Worm (Caenorhabditis elegans): ENCODE data around the gene ain-1.

ain-1 gene

ce11 chrX:16625078-16625808 lies 12.0 kb downstream of the ain-1 start:
- TF ChIP-seq lin-39 (tag; optimal IDR thresholded peaks at IDR 0.05) (no peak), nhr-25 (tag; optimal IDR thresholded peaks at IDR 0.05) (peak; percentile 33), unc-62 (GFP tag; optimal IDR thresholded peaks at IDR 0.05) (no peak), ceh-28 (tag; optimal IDR thresholded peaks at IDR 0.05) (no peak), skn-1 (tag; optimal IDR thresholded peaks at IDR 0.05) (no peak), nhr-43 (tag; optimal IDR thresholded peaks at IDR 0.05; ENCODE audit: poor library complexity, severe bottlenecking) (peak; percentile 12), pqm-1 (tag; optimal IDR thresholded peaks at IDR 0.05) (no peak)

DNA sequence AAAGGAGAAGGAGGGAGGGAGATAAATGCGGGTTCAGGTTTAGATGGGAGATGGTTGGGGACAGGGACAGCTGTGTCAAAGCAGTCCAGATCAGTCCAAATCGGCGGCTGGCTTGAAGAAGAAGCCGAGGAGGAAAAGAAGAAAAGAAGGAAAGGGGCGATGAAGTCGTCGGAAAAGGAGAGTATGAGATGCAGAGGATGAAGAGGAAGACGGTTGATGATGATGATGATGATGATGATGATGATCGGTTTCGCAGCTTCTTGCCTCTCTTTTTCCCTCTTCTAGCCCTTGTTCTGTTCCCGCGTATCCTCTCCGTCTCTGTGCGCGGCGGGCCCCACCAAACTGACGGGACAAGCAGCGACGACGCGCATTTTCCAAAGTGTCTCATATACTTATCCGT lies 13.6 kb downstream of the ain-1 start:
- TF ChIP-seq fkh-10 (GFP tag; optimal IDR thresholded peaks at IDR 0.05) (no peak), ceh-28 (tag; optimal IDR thresholded peaks at IDR 0.05) (no peak), nhr-11 (tag; optimal IDR thresholded peaks at IDR 0.05) (no peak), ceh-16 (tag; optimal IDR thresholded peaks at IDR 0.05) (no peak), mml-1 (tag; optimal IDR thresholded peaks at IDR 0.05) (no peak), nhr-67 (tag; optimal IDR thresholded peaks at IDR 0.05) (no peak), nhr-28 (tag; optimal IDR thresholded peaks at IDR 0.05) (no peak), ceh-82 (tag; optimal IDR thresholded peaks at IDR 0.05) (no peak), nhr-25 (tag; optimal IDR thresholded peaks at IDR 0.05) (peak; percentile 7), sea-2 (GFP tag; optimal IDR thresholded peaks at IDR 0.05) (no peak), lin-39 (tag; optimal IDR thresholded peaks at IDR 0.05) (peak; percentile 19)

DNA sequence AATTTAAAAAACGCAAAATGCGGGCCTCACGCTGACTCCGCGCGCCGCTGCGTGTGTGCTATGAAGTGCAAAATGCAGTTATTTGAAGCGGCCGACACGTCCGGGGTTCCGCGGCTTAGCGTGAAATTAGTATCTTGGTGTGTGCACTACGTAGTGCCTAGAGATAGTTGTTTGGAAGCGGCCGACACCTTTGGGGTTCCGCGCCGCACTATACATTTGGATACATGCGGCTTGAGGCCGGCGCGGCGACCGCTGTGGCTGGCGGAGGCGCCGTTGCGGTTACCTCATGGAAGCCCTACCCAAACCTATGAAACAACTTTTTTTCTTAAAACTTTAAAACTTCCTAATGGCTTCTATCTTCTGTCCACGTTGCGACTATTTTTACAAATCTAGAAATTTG lies 15.9 kb downstream of the ain-1 start:
- TF ChIP-seq fos-1 (tag; optimal IDR thresholded peaks at IDR 0.05) (no peak), snpc-4 (tag; optimal IDR thresholded peaks at IDR 0.05) (peak; percentile 64)

DNA sequence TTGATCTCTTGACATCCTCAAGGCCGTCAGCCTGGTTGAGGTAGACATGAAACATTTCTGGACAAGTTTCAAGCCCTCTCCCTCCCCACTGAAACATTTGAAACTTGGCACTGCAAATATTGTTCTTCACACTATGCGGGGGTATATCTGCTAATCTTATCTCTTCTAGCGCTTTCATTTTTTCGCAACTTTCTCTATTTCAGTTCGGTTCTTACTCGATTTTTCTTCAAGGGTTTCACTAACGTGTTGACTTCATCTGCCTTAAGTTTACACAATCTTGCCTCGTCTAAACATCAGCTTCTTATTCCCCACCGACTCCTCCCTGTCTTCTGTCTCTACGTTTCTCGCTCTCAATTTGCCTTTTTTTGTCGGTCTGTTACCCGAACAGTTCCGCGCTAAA lies 16.5 kb downstream of the ain-1 start:
- TF ChIP-seq ceh-28 (tag; optimal IDR thresholded peaks at IDR 0.05) (no peak), nhr-25 (tag; optimal IDR thresholded peaks at IDR 0.05) (peak; percentile 32)

DNA sequence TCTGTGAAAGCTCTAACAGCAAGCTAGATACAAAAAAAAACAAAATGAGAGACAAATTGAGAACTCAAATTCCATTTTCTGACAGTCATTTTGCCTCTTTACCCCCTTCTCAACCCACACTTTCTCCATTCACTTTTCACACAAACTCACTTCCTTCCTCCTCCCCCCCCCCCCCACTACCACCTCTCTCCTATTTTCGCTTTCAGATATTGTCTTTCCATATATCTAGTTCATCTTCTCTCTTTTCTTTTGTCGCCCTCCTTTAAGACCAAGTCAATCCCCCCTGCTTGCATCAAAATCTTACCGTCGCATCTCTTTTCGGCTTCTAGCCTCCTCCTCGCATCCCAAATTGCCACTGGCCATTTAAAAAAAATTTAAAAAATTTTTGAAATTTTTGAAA lies 18.6 kb downstream of the ain-1 start:
- TF ChIP-seq lin-15B (tag; optimal IDR thresholded peaks at IDR 0.05) (no peak), ceh-9 (tag; optimal IDR thresholded peaks at IDR 0.05) (no peak), fos-1 (tag; optimal IDR thresholded peaks at IDR 0.05) (no peak), aly-2 (tag; optimal IDR thresholded peaks at IDR 0.05) (no peak), nhr-43 (tag; optimal IDR thresholded peaks at IDR 0.05; ENCODE audit: poor library complexity, severe bottlenecking) (no peak), nhr-25 (tag; optimal IDR thresholded peaks at IDR 0.05) (no peak), lsy-12 (tag; optimal IDR thresholded peaks at IDR 0.05) (no peak), unc-62 (GFP tag; optimal IDR thresholded peaks at IDR 0.05) (no peak), mdl-1 (tag; optimal IDR thresholded peaks at IDR 0.05) (no peak), nhr-12 (tag; optimal IDR thresholded peaks at IDR 0.05) (no peak), elt-1 (tag; optimal IDR thresholded peaks at IDR 0.05) (no peak), ZK546.5 (tag; optimal IDR thresholded peaks at IDR 0.05) (no peak), sea-2 (GFP tag; optimal IDR thresholded peaks at IDR 0.05) (no peak), elt-3 (tag; optimal IDR thresholded peaks at IDR 0.05) (no peak), ama-1 (optimal IDR thresholded peaks at IDR 0.05) (no peak), fkh-10 (GFP tag; optimal IDR thresholded peaks at IDR 0.05) (no peak), ztf-4 (tag; optimal IDR thresholded peaks at IDR 0.05) (no peak), pqm-1 (tag; optimal IDR thresholded peaks at IDR 0.05) (no peak), mml-1 (tag; optimal IDR thresholded peaks at IDR 0.05) (no peak), eor-1 (tag; optimal IDR thresholded peaks at IDR 0.05) (no peak)

DNA sequence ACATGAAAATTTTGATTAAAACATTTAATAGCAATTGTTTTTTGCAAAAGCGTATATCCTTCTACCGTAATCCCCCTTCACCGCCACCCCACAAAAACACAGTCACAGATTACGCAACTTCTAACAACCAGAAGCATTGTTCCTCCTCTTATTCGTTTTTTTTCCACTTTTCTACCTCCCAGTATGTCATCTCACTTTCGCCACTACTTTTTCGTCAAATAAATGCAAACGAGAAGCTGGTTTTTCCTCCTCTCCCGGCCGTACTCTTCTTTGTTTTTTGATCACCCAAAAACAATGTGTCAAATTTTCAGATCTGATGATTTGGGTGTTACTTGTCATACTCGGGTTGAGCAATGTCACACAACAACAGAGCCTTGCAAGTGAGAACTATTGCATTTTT lies 19.8 kb downstream of the ain-1 start, which contains the start of gene C06G1.1:
Gene C06G1.1, plus strand, starts transcription at position 301 of the 400 bp plus-strand sequence.
- TF ChIP-seq ceh-16 (tag; optimal IDR thresholded peaks at IDR 0.05), result no peak
- no peak for TF ChIP-seq lsy-12 (tag; optimal IDR thresholded peaks at IDR 0.05)
- no peak for TF ChIP-seq ceh-82 (tag; optimal IDR thresholded peaks at IDR 0.05)
- TF ChIP-seq mml-1 (tag; optimal IDR thresholded peaks at IDR 0.05), result no peak
- no peak for TF ChIP-seq nhr-25 (tag; optimal IDR thresholded peaks at IDR 0.05)
- TF ChIP-seq skn-1 (tag; optimal IDR thresholded peaks at IDR 0.05), result no peak
- TF ChIP-seq lin-39 (tag; optimal IDR thresholded peaks at IDR 0.05), result no peak
- no peak for TF ChIP-seq nhr-76 (tag; optimal IDR thresholded peaks at IDR 0.05)
- no peak for TF ChIP-seq nhr-11 (tag; optimal IDR thresholded peaks at IDR 0.05)
- TF ChIP-seq ceh-28 (tag; optimal IDR thresholded peaks at IDR 0.05), result no peak
- TF ChIP-seq elt-3 (tag; optimal IDR thresholded peaks at IDR 0.05), result no peak
- TF ChIP-seq pqm-1 (tag; optimal IDR thresholded peaks at IDR 0.05), result no peak
- no peak for TF ChIP-seq fkh-10 (GFP tag; optimal IDR thresholded peaks at IDR 0.05)
- TF ChIP-seq nhr-28 (tag; optimal IDR thresholded peaks at IDR 0.05), result no peak
- TF ChIP-seq nfya-1 (tag; optimal IDR thresholded peaks at IDR 0.05; ENCODE audit: insufficient read depth), result no peak
- no peak for TF ChIP-seq aly-2 (tag; optimal IDR thresholded peaks at IDR 0.05)
- TF ChIP-seq ztf-4 (tag; optimal IDR thresholded peaks at IDR 0.05), result no peak

Measured in whole organism, L3 larva.